Worm (Caenorhabditis elegans): Measurements from ENCODE around the gene R05G6.9.
"Not testable (repeated sequence)": the region's sequence is repeated elsewhere in the genome, so short reads cannot be mapped to it uniquely, and the experiment has no call there.

ce11 chrIV:7563850-7564249 is 47.8 kb upstream of the R05G6.9 start, which contains the start of gene F32E10.9:
- not testable (repeated sequence) for TF ChIP-seq lsy-2 (tag; optimal IDR thresholded peaks at IDR 0.05); ama-1 (optimal IDR thresholded peaks at IDR 0.05); nhr-237 (tag; optimal IDR thresholded peaks at IDR 0.05); ztf-7 (tag; optimal IDR thresholded peaks at IDR 0.05); lin-39 (tag; optimal IDR thresholded peaks at IDR 0.05)

All from whole organism, L4 larva.